Fruit fly (Drosophila melanogaster) whole organism, embryonic: ENCODE measurements around the gene tomb.

Experiments
- CG13624 ChIP-seq: fragments of 200-800 bp; sonication (Bioruptor generic); optimal IDR thresholded peaks from 2 replicates; lab custom pipeline; 2016; ENCODE audit warnings: missing biosample characterization, missing genetic modification characterization
- CG17568 ChIP-seq: fragments of 200-800 bp; sonication (Bioruptor generic); optimal IDR thresholded peaks from 2 replicates; lab custom pipeline; 2018; ENCODE audit warnings: missing biosample characterization, mild to moderate bottlenecking, missing genetic modification characterization, moderate library complexity
- CG18476 ChIP-seq: fragments of 200-800 bp; sonication (Bioruptor generic); optimal IDR thresholded peaks from 2 replicates; lab custom pipeline; 2016; ENCODE audit warnings: missing biosample characterization, mild to moderate bottlenecking, missing genetic modification characterization
- CG6272 ChIP-seq: fragments of 200-800 bp; sonication (Bioruptor generic); IDR thresholded peaks from 2 replicates; pipeline ENCODE4 v1.3.6; 2022; ENCODE audit warnings: missing biosample characterization, missing genetic modification characterization
- Fer2 ChIP-seq: fragments of 200-800 bp; sonication (Bioruptor generic); optimal IDR thresholded peaks from 2 replicates; lab custom pipeline; 2018; ENCODE audit warnings: missing biosample characterization, mild to moderate bottlenecking, missing genetic modification characterization, moderate library complexity
- mam ChIP-seq: fragments of 200-800 bp; sonication (Bioruptor generic); optimal IDR thresholded peaks from 3 replicates; lab custom pipeline; 2016; ENCODE audit warnings: missing biosample characterization, missing genetic modification characterization
- slbo ChIP-seq: fragments of 200-800 bp; sonication (Bioruptor generic); IDR thresholded peaks from 2 replicates; pipeline ENCODE4 v1.3.6; 2022; ENCODE audit warnings: missing biosample characterization, missing genetic modification characterization
- tna ChIP-seq: fragments of 200-800 bp; sonication (Bioruptor generic); IDR thresholded peaks from 2 replicates; pipeline ENCODE4 v1.3.6; 2022; ENCODE audit warnings: missing biosample characterization, missing genetic modification characterization; ENCODE audit not compliant: partially characterized antibody

- TF ChIP-seq tna (GFP tag; lab: Robert Waterston, UW) (no peak), CG17568 (GFP tag; lab: Kevin White, UChicago) (no peak), CG18476 (GFP tag; lab: Kevin White, UChicago) (no peak), CG13624 (no peak), Fer2 (tag; lab: Kevin White, UChicago) (no peak), slbo (GFP tag; lab: Robert Waterston, UW) (no peak), CG6272 (GFP tag; lab: Robert Waterston, UW) (no peak), mam (GFP tag; lab: Kevin White, UChicago) (no peak)
Observed at dm6 chr2L:5539034-5539433, 2.5 kb upstream of the tomb start, which contains the start of gene CG14015.
